Worm (Caenorhabditis elegans) whole organism, young adult: ENCODE measurements around the gene Y39A1A.9.

Experiments
- B0019.2 ChIP-seq: fragments of 200-800 bp; sonication (Bioruptor generic); conservative IDR thresholded peaks from 2 replicates; pipeline ENCODE4 v1.3.6; 2022; ENCODE audit warnings: missing genetic modification reagents, missing genetic modification characterization, missing compliant biosample characterization
- B0261.1 ChIP-seq: sonication (generic microtip); optimal IDR thresholded peaks from 2 replicates; lab custom pipeline; 2016; ENCODE audit warnings: mild to moderate bottlenecking, missing genetic modification characterization, moderate library complexity, missing compliant biosample characterization
- F23B12.7 ChIP-seq: sonication (generic microtip); optimal IDR thresholded peaks from 2 replicates; lab custom pipeline; 2017; ENCODE audit warnings: missing genetic modification characterization, mild to moderate bottlenecking, missing compliant biosample characterization, antibody characterized with exemption, moderate library complexity; ENCODE audit not compliant: insufficient read depth
- F37B4.10 ChIP-seq: fragments of 200-800 bp; sonication (Bioruptor generic); IDR thresholded peaks from 2 replicates; pipeline ENCODE4 v1.3.6; 2022; ENCODE audit warnings: missing genetic modification characterization, missing compliant biosample characterization
- F39B2.1 ChIP-seq: fragments of 200-800 bp; sonication (Bioruptor generic); IDR thresholded peaks from 2 replicates; pipeline ENCODE4 v1.3.6; 2022; ENCODE audit warnings: missing genetic modification reagents, missing genetic modification characterization, missing compliant biosample characterization
- F52B5.7 ChIP-seq: sonication (generic microtip); optimal IDR thresholded peaks from 2 replicates; lab custom pipeline; 2016; ENCODE audit warnings: mild to moderate bottlenecking, missing genetic modification characterization, missing compliant biosample characterization
- F57A8.1 ChIP-seq: fragments of 200-800 bp; sonication (Bioruptor generic); optimal IDR thresholded peaks from 2 replicates; lab custom pipeline; 2018; ENCODE audit warnings: mild to moderate bottlenecking, missing genetic modification characterization, moderate library complexity, missing compliant biosample characterization
- F57C9.4 ChIP-seq: sonication (generic microtip); optimal IDR thresholded peaks from 2 replicates; lab custom pipeline; 2017; ENCODE audit warnings: mild to moderate bottlenecking, missing genetic modification characterization, missing compliant biosample characterization
- K11D2.4 ChIP-seq: fragments of 200-800 bp; sonication (Bioruptor generic); IDR thresholded peaks from 2 replicates; pipeline ENCODE4 v1.3.6; 2022; ENCODE audit warnings: missing genetic modification reagents, missing genetic modification characterization, missing compliant biosample characterization
- T26A5.8 ChIP-seq: sonication (generic microtip); optimal IDR thresholded peaks from 2 replicates; lab custom pipeline; 2016; ENCODE audit warnings: missing genetic modification characterization, missing compliant biosample characterization
- Y53G8AR.9 ChIP-seq: fragments of 200-800 bp; sonication (Bioruptor generic); conservative IDR thresholded peaks from 2 replicates; pipeline ENCODE4 v1.3.6; 2022; ENCODE audit warnings: missing genetic modification reagents, missing genetic modification characterization, missing compliant biosample characterization
- Y67H2A.10 ChIP-seq: fragments of 200-800 bp; sonication (Bioruptor generic); conservative IDR thresholded peaks from 2 replicates; pipeline ENCODE4 v1.3.6; 2022; ENCODE audit warnings: missing genetic modification reagents, missing genetic modification characterization, missing compliant biosample characterization
- Y95B8A.8 ChIP-seq: fragments of 200-800 bp; sonication (Bioruptor generic); IDR thresholded peaks from 2 replicates; pipeline ENCODE4 v1.3.6; 2022; ENCODE audit warnings: missing genetic modification reagents, missing genetic modification characterization, missing compliant biosample characterization
- akir-1 ChIP-seq: fragments of 200-800 bp; sonication (Bioruptor generic); optimal IDR thresholded peaks from 2 replicates; lab custom pipeline; 2018; ENCODE audit warnings: mild to moderate bottlenecking, missing genetic modification characterization, moderate library complexity, missing compliant biosample characterization
- aptf-3 ChIP-seq: fragments of 200-800 bp; sonication (Bioruptor generic); IDR thresholded peaks from 2 replicates; pipeline ENCODE4 v1.3.6; 2022; ENCODE audit warnings: missing genetic modification characterization, missing compliant biosample characterization
- attf-6 ChIP-seq: fragments of 200-800 bp; sonication (Bioruptor generic); IDR thresholded peaks from 2 replicates; pipeline ENCODE4 v1.3.6; 2022; ENCODE audit warnings: missing genetic modification reagents, missing genetic modification characterization, missing compliant biosample characterization
- cebp-1 ChIP-seq, 2 experiments: fragments of 200-800 bp in 1 of 2; sonication (Bioruptor generic) in 1 of 2; sonication (generic microtip) in 1 of 2; IDR thresholded peaks in 1 of 2; optimal IDR thresholded peaks in 1 of 2; 2 replicates each; pipeline versions ENCODE4 v1.3.6 to Lab custom; 2017 to 2022; ENCODE audit warnings: missing compliant biosample characterization in 2 of 2, missing genetic modification characterization in 2 of 2, mild to moderate bottlenecking in 1 of 2, missing genetic modification reagents in 1 of 2, moderate library complexity in 1 of 2
- ceh-100 ChIP-seq: fragments of 200-800 bp; sonication (Bioruptor generic); IDR thresholded peaks from 2 replicates; pipeline ENCODE4 v1.3.6; 2022; ENCODE audit warnings: missing genetic modification reagents, missing genetic modification characterization, missing compliant biosample characterization
- ceh-40 ChIP-seq: fragments of 200-800 bp; sonication (Bioruptor generic); IDR thresholded peaks from 2 replicates; pipeline ENCODE4 v1.3.6; 2022; ENCODE audit warnings: missing genetic modification characterization, missing compliant biosample characterization
- dpff-1 ChIP-seq: sonication (generic microtip); optimal IDR thresholded peaks from 2 replicates; lab custom pipeline; 2017; ENCODE audit warnings: mild to moderate bottlenecking, missing genetic modification characterization, missing compliant biosample characterization
- dpl-1 ChIP-seq: fragments of 150-350 bp; optimal IDR thresholded peaks from 2 replicates; lab custom pipeline; 2014; ENCODE audit warnings: missing biosample characterization, missing genetic modification reagents, missing genetic modification characterization
- efl-1 ChIP-seq: fragments of 150-350 bp; optimal IDR thresholded peaks from 2 replicates; lab custom pipeline; 2014; ENCODE audit warnings: missing biosample characterization, missing genetic modification reagents, missing genetic modification characterization
- egl-18 ChIP-seq: fragments of 200-800 bp; sonication (Bioruptor generic); IDR thresholded peaks from 2 replicates; pipeline ENCODE4 v1.3.6; 2022; ENCODE audit warnings: missing genetic modification reagents, missing genetic modification characterization, missing compliant biosample characterization
- egrh-3 ChIP-seq: fragments of 200-800 bp; sonication (Bioruptor generic); IDR thresholded peaks from 2 replicates; pipeline ENCODE4 v1.3.6; 2022; ENCODE audit warnings: missing genetic modification reagents, missing genetic modification characterization, missing compliant biosample characterization
- ekl-4 ChIP-seq: fragments of 200-800 bp; sonication (Bioruptor generic); IDR thresholded peaks from 2 replicates; pipeline ENCODE4 v1.3.6; 2022; ENCODE audit warnings: missing genetic modification reagents, missing genetic modification characterization, missing compliant biosample characterization
- hlh-12 ChIP-seq: sonication (generic microtip); optimal IDR thresholded peaks from 2 replicates; lab custom pipeline; 2016; ENCODE audit warnings: missing genetic modification characterization, missing compliant biosample characterization
- hlh-26 ChIP-seq: fragments of 200-800 bp; sonication (Bioruptor generic); conservative IDR thresholded peaks from 2 replicates; pipeline ENCODE4 v1.3.6; 2022; ENCODE audit warnings: missing genetic modification reagents, missing genetic modification characterization, missing compliant biosample characterization
- hmg-20 ChIP-seq: fragments of 200-800 bp; sonication (Bioruptor generic); IDR thresholded peaks from 2 replicates; pipeline ENCODE4 v1.3.6; 2022; ENCODE audit warnings: missing genetic modification reagents, missing genetic modification characterization, missing compliant biosample characterization
- hrde-1 ChIP-seq: sonication (generic microtip); optimal IDR thresholded peaks from 2 replicates; lab custom pipeline; 2016; ENCODE audit warnings: missing genetic modification characterization, mild to moderate bottlenecking, missing compliant biosample characterization, moderate library complexity, missing genotype, missing genetic modification reagents, borderline replicate concordance
- lag-1 ChIP-seq: fragments of 200-800 bp; sonication (Bioruptor generic); IDR thresholded peaks from 2 replicates; pipeline ENCODE4 v1.3.6; 2022; ENCODE audit warnings: missing genetic modification reagents, missing genetic modification characterization, missing compliant biosample characterization
- let-526 ChIP-seq: fragments of 200-800 bp; sonication (Bioruptor generic); IDR thresholded peaks from 2 replicates; pipeline ENCODE4 v1.3.6; 2022; ENCODE audit warnings: missing genetic modification reagents, missing genetic modification characterization, missing compliant biosample characterization
- lin-26 ChIP-seq: fragments of 200-800 bp; sonication (Bioruptor generic); IDR thresholded peaks from 2 replicates; pipeline ENCODE4 v1.3.6; 2022; ENCODE audit warnings: missing genetic modification reagents, missing genetic modification characterization, missing compliant biosample characterization
- lin-35 ChIP-seq, 3 experiments: fragments of 150-350 bp in 2 of 3; sonication (generic microtip) in 1 of 3; optimal IDR thresholded peaks; 2 replicates each; lab custom pipeline; 2014 to 2018; ENCODE audit warnings: missing biosample characterization in 3 of 3, missing genetic modification characterization in 3 of 3, missing genetic modification reagents in 3 of 3
- lsl-1 ChIP-seq: fragments of 200-800 bp; sonication (Bioruptor generic); optimal IDR thresholded peaks from 2 replicates; lab custom pipeline; 2018; ENCODE audit warnings: mild to moderate bottlenecking, missing genetic modification characterization, moderate library complexity, missing compliant biosample characterization
- nfya-2 ChIP-seq: fragments of 200-800 bp; sonication (Bioruptor generic); IDR thresholded peaks from 2 replicates; pipeline ENCODE4 v1.3.6; 2022; ENCODE audit warnings: missing genetic modification reagents, missing genetic modification characterization, missing compliant biosample characterization
- nfyb-1 ChIP-seq: fragments of 200-800 bp; sonication (Bioruptor generic); IDR thresholded peaks from 2 replicates; pipeline ENCODE4 v1.3.6; 2022; ENCODE audit warnings: missing genetic modification reagents, missing genetic modification characterization, missing compliant biosample characterization
- nhr-179 ChIP-seq: sonication (generic microtip); optimal IDR thresholded peaks from 2 replicates; lab custom pipeline; 2016; ENCODE audit warnings: mild to moderate bottlenecking, missing genetic modification characterization, missing compliant biosample characterization
- nhr-80 ChIP-seq: sonication (generic microtip); optimal IDR thresholded peaks from 2 replicates; lab custom pipeline; 2016; ENCODE audit warnings: missing genetic modification characterization, missing compliant biosample characterization
- pbrm-1 ChIP-seq: fragments of 200-800 bp; sonication (Bioruptor generic); IDR thresholded peaks from 2 replicates; pipeline ENCODE4 v1.3.6; 2022; ENCODE audit warnings: missing genetic modification reagents, missing genetic modification characterization, missing compliant biosample characterization
- pha-4 ChIP-seq: fragments of 150-350 bp; sonication (generic microtip); optimal IDR thresholded peaks from 2 replicates; lab custom pipeline; 2014; ENCODE audit warnings: missing biosample characterization, missing genetic modification reagents, missing genetic modification characterization
- rpc-1 ChIP-seq, 2 experiments: fragments of 150-350 bp in 1 of 2; sonication (generic microtip) in 1 of 2; optimal IDR thresholded peaks; 2 replicates each; lab custom pipeline; 2014 to 2018; ENCODE audit warnings: missing biosample characterization in 1 of 2, missing genetic modification characterization in 1 of 2, missing genetic modification reagents in 1 of 2, missing genotype in 1 of 2
- snpc-3.4 ChIP-seq: sonication (generic microtip); optimal IDR thresholded peaks from 2 replicates; lab custom pipeline; 2017; ENCODE audit warnings: missing genetic modification characterization, mild to moderate bottlenecking, missing compliant biosample characterization, antibody characterized with exemption, moderate library complexity, missing genotype, missing genetic modification reagents
- unc-130 ChIP-seq: sonication (generic microtip); optimal IDR thresholded peaks from 2 replicates; lab custom pipeline; 2016; ENCODE audit warnings: missing genetic modification reagents, missing genetic modification characterization, missing compliant biosample characterization
- ztf-18 ChIP-seq: sonication (generic microtip); optimal IDR thresholded peaks from 2 replicates; lab custom pipeline; 2016; ENCODE audit warnings: missing genotype, mild to moderate bottlenecking, missing genetic modification characterization, missing compliant biosample characterization
- ztf-25 ChIP-seq: fragments of 200-800 bp; sonication (Bioruptor generic); IDR thresholded peaks from 2 replicates; pipeline ENCODE4 v1.3.6; 2022; ENCODE audit warnings: missing genetic modification reagents, missing genetic modification characterization, missing compliant biosample characterization
- ztf-26 ChIP-seq: sonication (generic microtip); optimal IDR thresholded peaks from 2 replicates; lab custom pipeline; 2017; ENCODE audit warnings: missing genetic modification characterization, missing compliant biosample characterization
- ztf-6 ChIP-seq: fragments of 200-800 bp; sonication (Bioruptor generic); IDR thresholded peaks from 2 replicates; pipeline ENCODE4 v1.3.6; 2022; ENCODE audit warnings: missing genetic modification reagents, missing genetic modification characterization, missing compliant biosample characterization

Y39A1A.9 gene

DNA sequence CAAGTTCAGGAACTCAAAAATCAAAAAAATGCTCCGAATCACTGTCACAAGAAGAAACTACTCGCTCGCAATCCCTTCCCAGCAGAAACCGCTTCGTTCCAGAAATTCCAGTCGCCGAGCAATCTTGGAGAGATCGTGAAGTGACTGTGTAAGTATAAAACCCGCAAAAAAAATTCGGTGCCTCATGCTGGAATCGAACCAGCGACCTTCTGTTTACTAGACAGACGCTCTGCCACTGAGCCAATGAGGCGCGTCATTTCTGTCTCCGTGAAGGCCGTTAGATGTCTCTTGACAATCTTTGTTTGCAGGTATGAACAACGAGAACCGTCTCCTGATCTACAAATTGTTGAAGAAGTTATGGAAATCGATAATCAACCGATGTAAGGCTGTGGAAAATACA, 8.7 kb downstream of the Y39A1A.9 start (continued):
- TF ChIP-seq B0261.1 (tag; lab: Kevin White, UChicago) = peak; percentile 86
- TF ChIP-seq hlh-26 (GFP tag; lab: Robert Waterston, UW) = no peak
- peak; percentile 79 for TF ChIP-seq F57A8.1 (GFP tag; lab: Kevin White, UChicago)
- TF ChIP-seq Y53G8AR.9 (GFP tag; lab: Robert Waterston, UW) = 0 out of 2 replicates have a peak, but pooled peaks have one; percentile 50
- peak; percentile 15 for TF ChIP-seq nhr-80 (tag; lab: Kevin White, UChicago)
- peak; percentile 53 for TF ChIP-seq ztf-26 (tag; lab: Kevin White, UChicago)
- peak; percentile 71 for TF ChIP-seq rpc-1 (optimal IDR thresholded peaks at IDR 0.05; lab: Kevin White, UChicago)
- peak; percentile 85 for TF ChIP-seq rpc-1 (tag; optimal IDR thresholded peaks at IDR 0.05; lab: Kevin White, UChicago)
- peak; percentile 76 for TF ChIP-seq ztf-18 (tag; lab: Kevin White, UChicago)
- peak in 1 of 3 experiments; percentile 41 for TF ChIP-seq lin-35 (GFP tag; optimal IDR thresholded peaks at IDR 0.05; lab: Kevin White, UChicago)
- no peak for TF ChIP-seq nhr-179 (tag; lab: Kevin White, UChicago)
- TF ChIP-seq snpc-3.4 (tag; lab: Kevin White, UChicago) = peak; percentile 44
- TF ChIP-seq akir-1 (GFP tag; lab: Kevin White, UChicago) = no peak
- no peak for TF ChIP-seq Y67H2A.10 (GFP tag; lab: Robert Waterston, UW)
- no peak for TF ChIP-seq F57C9.4 (tag; lab: Kevin White, UChicago)
- TF ChIP-seq dpff-1 (tag; lab: Kevin White, UChicago) = no peak
- no peak for TF ChIP-seq hlh-12 (tag; lab: Kevin White, UChicago)
- 0 out of 2 replicates have a peak, but pooled peaks have one; percentile 22 for TF ChIP-seq B0019.2 (GFP tag; lab: Robert Waterston, UW)
- TF ChIP-seq cebp-1 (GFP tag; IDR thresholded peaks at IDR 0.05; lab: Robert Waterston, UW) = 0 out of 2 replicates have a peak, but pooled peaks have one; percentile 17
- TF ChIP-seq cebp-1 (tag; optimal IDR thresholded peaks at IDR 0.05; lab: Kevin White, UChicago) = peak; percentile 61
- peak; percentile 6 for TF ChIP-seq F23B12.7 (tag; lab: Kevin White, UChicago)
- TF ChIP-seq K11D2.4 (GFP tag; lab: Robert Waterston, UW) = 0 out of 2 replicates have a peak, but pooled peaks have one; percentile 36
- TF ChIP-seq ceh-100 (GFP tag; lab: Robert Waterston, UW) = peak; percentile 51; the same call in 1 of the 2 replicates
- TF ChIP-seq ztf-25 (GFP tag; lab: Robert Waterston, UW) = peak; percentile 65
- TF ChIP-seq hrde-1 = peak; percentile 62
- peak; percentile 31; the same call in 1 of the 2 replicates for TF ChIP-seq hmg-20 (GFP tag; lab: Robert Waterston, UW)
- TF ChIP-seq pha-4 (tag; lab: Kevin White, UChicago) = no peak
- no peak for TF ChIP-seq F39B2.1 (GFP tag; lab: Robert Waterston, UW)
- no peak for TF ChIP-seq egrh-3
- peak; percentile 81 for TF ChIP-seq ekl-4 (GFP tag; lab: Robert Waterston, UW)
- peak; percentile 5 for TF ChIP-seq efl-1
- peak; percentile 45 for TF ChIP-seq F52B5.7 (tag; lab: Kevin White, UChicago)
- TF ChIP-seq let-526 = peak; percentile 66; the same call in 1 of the 2 replicates
- TF ChIP-seq lin-26 (GFP tag; lab: Robert Waterston, UW) = peak; percentile 97
- peak; percentile 57 for TF ChIP-seq lsl-1 (GFP tag; lab: Kevin White, UChicago)
- TF ChIP-seq aptf-3 (GFP tag; lab: Robert Waterston, UW) = 0 out of 2 replicates have a peak, but pooled peaks have one; percentile 68
- no peak for TF ChIP-seq T26A5.8 (tag; lab: Kevin White, UChicago)
- no peak for TF ChIP-seq dpl-1 (GFP tag; lab: Kevin White, UChicago)
- TF ChIP-seq F37B4.10 (GFP tag; lab: Robert Waterston, UW) = 0 out of 2 replicates have a peak, but pooled peaks have one; percentile 80
- TF ChIP-seq pbrm-1 (GFP tag; lab: Robert Waterston, UW) = no peak
- peak; percentile 80 for TF ChIP-seq nfyb-1 (GFP tag; lab: Robert Waterston, UW)
- peak; percentile 26 for TF ChIP-seq unc-130 (GFP tag; lab: Kevin White, UChicago)
- TF ChIP-seq nfya-2 (GFP tag; lab: Robert Waterston, UW) = 0 out of 2 replicates have a peak, but pooled peaks have one; percentile 8
- TF ChIP-seq ceh-40 = 0 out of 2 replicates have a peak, but pooled peaks have one; percentile 62
- no peak for TF ChIP-seq egl-18 (GFP tag; lab: Robert Waterston, UW)
- no peak for TF ChIP-seq ztf-6 (GFP tag; lab: Robert Waterston, UW)
- TF ChIP-seq lag-1 (GFP tag; lab: Robert Waterston, UW) = no peak
- peak; percentile 72 for TF ChIP-seq attf-6 (GFP tag; lab: Robert Waterston, UW)
- no peak for TF ChIP-seq Y95B8A.8 (GFP tag; lab: Robert Waterston, UW)
